Worm (Caenorhabditis elegans): ENCODE results near the gene Y56A3A.31.

DNA sequence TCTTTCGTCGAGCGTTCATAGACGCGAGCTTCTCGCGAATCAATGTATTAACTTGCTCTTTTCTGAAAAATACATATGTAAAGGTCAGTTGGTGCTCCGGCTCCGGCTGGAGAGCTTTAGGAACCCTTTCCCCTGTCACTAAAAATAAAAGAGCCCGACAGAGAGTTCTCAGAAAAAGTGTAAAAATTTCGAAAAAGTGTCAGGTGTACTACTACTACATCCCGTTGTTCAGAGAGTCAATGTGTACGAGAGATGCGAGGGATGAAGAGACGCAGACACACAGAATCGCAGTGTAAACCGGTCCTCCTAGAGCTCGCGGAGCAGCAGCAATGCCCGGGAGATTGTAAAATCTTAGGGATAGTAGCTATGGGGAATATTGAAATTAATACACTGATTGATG is 31.6 kb upstream of the Y56A3A.31 start:
- TF ChIP-seq pha-4 (tag; optimal IDR thresholded peaks at IDR 0.05) (no peak), mec-3 (tag; optimal IDR thresholded peaks at IDR 0.05; ENCODE audit: borderline replicate concordance) (no peak), eyg-1 (tag; optimal IDR thresholded peaks at IDR 0.05) (no peak), ceh-31 (tag; optimal IDR thresholded peaks at IDR 0.05) (peak; percentile 34), zip-5 (tag; optimal IDR thresholded peaks at IDR 0.05) (no peak), ceh-22 (tag; optimal IDR thresholded peaks at IDR 0.05) (no peak), pqm-1 (tag; optimal IDR thresholded peaks at IDR 0.05) (no peak), pros-1 (tag; optimal IDR thresholded peaks at IDR 0.05) (no peak), fax-1 (tag; optimal IDR thresholded peaks at IDR 0.05) (no peak)

Measured in whole organism, late embryonic.